Fruit fly (Drosophila melanogaster) whole organism, adult: ENCODE measurements around the gene Cln7.

ENCODE experiments used
- CG1620 ChIP-seq: fragments of 200-800 bp; sonication (Bioruptor generic); optimal IDR thresholded peaks from 2 replicates; lab custom pipeline; 2016; ENCODE audit warnings: missing biosample characterization, missing genetic modification characterization
- CG5204 ChIP-seq: fragments of 200-800 bp; sonication (Bioruptor generic); optimal IDR thresholded peaks from 2 replicates; lab custom pipeline; 2016; ENCODE audit warnings: missing biosample characterization, missing genetic modification characterization
- Crg-1 ChIP-seq: fragments of 200-800 bp; sonication (Bioruptor generic); optimal IDR thresholded peaks from 2 replicates; lab custom pipeline; 2016; ENCODE audit warnings: missing biosample characterization, missing genetic modification characterization
- Hr96 ChIP-seq: fragments of 200-800 bp; sonication (Bioruptor generic); optimal IDR thresholded peaks from 2 replicates; lab custom pipeline; 2016; ENCODE audit warnings: missing biosample characterization, missing genetic modification characterization
- cic ChIP-seq: fragments of 200-800 bp; sonication (Bioruptor generic); optimal IDR thresholded peaks from 2 replicates; lab custom pipeline; 2017; ENCODE audit warnings: missing biosample characterization, mild to moderate bottlenecking, missing genetic modification characterization, moderate library complexity
- kay ChIP-seq: fragments of 200-800 bp; sonication (Bioruptor generic); peaks from one replicate; lab custom pipeline; 2016; ENCODE audit warnings: missing biosample characterization, missing genetic modification characterization, borderline replicate concordance
- pad ChIP-seq: fragments of 200-800 bp; sonication (Bioruptor generic); optimal IDR thresholded peaks from 3 replicates; lab custom pipeline; 2017; ENCODE audit warnings: missing biosample characterization, missing genetic modification characterization, mild to moderate bottlenecking, moderate library complexity, missing genetic modification reagents
- tj ChIP-seq: fragments of 200-800 bp; sonication (Bioruptor generic); optimal IDR thresholded peaks from 3 replicates; lab custom pipeline; 2017; ENCODE audit warnings: missing biosample characterization, mild to moderate bottlenecking, missing genetic modification characterization, moderate library complexity

DNA sequence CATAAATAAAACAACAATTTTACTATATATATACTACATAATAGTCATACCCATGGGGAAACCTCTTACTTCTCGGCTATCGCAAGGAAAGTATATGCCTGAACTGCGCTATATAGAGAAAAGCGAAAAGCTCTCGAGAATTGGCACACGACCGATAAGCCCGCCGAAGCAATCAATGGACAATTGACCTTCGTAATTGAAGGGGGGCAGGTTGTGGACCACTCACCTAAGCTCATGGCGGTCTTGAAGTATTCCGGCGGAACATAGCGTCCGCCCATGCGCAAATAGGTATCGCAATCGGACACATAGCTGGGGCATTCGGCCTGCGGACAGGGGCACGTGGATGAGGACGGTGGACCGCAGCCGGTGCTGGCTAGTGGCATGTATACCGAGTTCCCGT lies 35.4 kb upstream of the Cln7 start:
- TF ChIP-seq pad (GFP tag; lab: Kevin White, UChicago) (no peak), CG5204 (GFP tag; lab: Kevin White, UChicago) (no peak), cic (GFP tag; lab: Kevin White, UChicago) (peak; percentile 13), kay (GFP tag; lab: Kevin White, UChicago) (no peak), Crg-1 (GFP tag; lab: Kevin White, UChicago) (no peak), tj (GFP tag; lab: Kevin White, UChicago) (no peak), CG1620 (GFP tag; lab: Kevin White, UChicago) (no peak), Hr96 (GFP tag; lab: Kevin White, UChicago) (no peak)
